Worm (Caenorhabditis elegans) whole organism, L4/young adult: ENCODE results near the gene clc-21.
"Not testable (repeated sequence)": the region's sequence is repeated elsewhere in the genome, so short reads cannot be mapped to it uniquely, and the experiment has no call there.

Experiments
- W03F9.2 ChIP-seq: fragments of 150-350 bp; optimal IDR thresholded peaks from 2 replicates; lab custom pipeline; 2014; ENCODE audit warnings: missing biosample characterization, missing genetic modification characterization
- dao-5 ChIP-seq: sonication (generic microtip); optimal IDR thresholded peaks from 2 replicates; lab custom pipeline; 2016; ENCODE audit warnings: missing genotype, missing genetic modification characterization, moderate library complexity, missing compliant biosample characterization
- him-1 ChIP-seq: sonication (generic microtip); optimal IDR thresholded peaks from 2 replicates; lab custom pipeline; 2016; ENCODE audit warnings: missing genotype, missing genetic modification reagents, missing genetic modification characterization, missing compliant biosample characterization

The clc-21 gene

ce11 chrV:17458069-17458468 lies 41.1 kb downstream of the clc-21 start, which contains the start of gene str-200:
Gene str-200 (minus strand): TSS chrV:17458169.
- TF ChIP-seq him-1 (tag; lab: Kevin White, UChicago) (no peak), W03F9.2 (tag; lab: Kevin White, UChicago) (no peak), dao-5 (tag; lab: Kevin White, UChicago) (no peak)

- TF ChIP-seq him-1 (tag; lab: Kevin White, UChicago) = no peak
- no peak for TF ChIP-seq W03F9.2 (tag; lab: Kevin White, UChicago)
Measured at ce11 chrV:17460061-17460460, 43.1 kb downstream of the clc-21 start, which contains the start of gene srz-48. Gene srz-48 (minus strand): TSS chrV:17460161.

- TF ChIP-seq him-1, dao-5, W03F9.2 (tag; lab: Kevin White, UChicago): not testable (repeated sequence)
Measured at ce11 chrV:17464278-17464677, 47.3 kb downstream of the clc-21 start, which contains the start of gene F20E11.7. Gene F20E11.7 (plus strand): TSS chrV:17464578.

- TF ChIP-seq W03F9.2 (tag; lab: Kevin White, UChicago) (no peak), him-1 (tag; lab: Kevin White, UChicago) (no peak), dao-5 (tag; lab: Kevin White, UChicago) (no peak)
Measured at ce11 chrV:17466751-17467150, 49.8 kb downstream of the clc-21 start, which contains the start of gene srw-72. Gene srw-72 (plus strand): TSS chrV:17467051.

ce11 chrV:17467881-17468280 lies 50.9 kb downstream of the clc-21 start:
- TF ChIP-seq him-1 (tag; lab: Kevin White, UChicago) (no peak), dao-5 (tag; lab: Kevin White, UChicago) (no peak), W03F9.2 (tag; lab: Kevin White, UChicago) (no peak)
